Fruit fly (Drosophila melanogaster): Measurements from ENCODE around the gene CG12024.

Gene CG12024

dm6 chr3L:1905273-1905672 is 48.3 kb downstream of the CG12024 start (continued):
- peak; percentile 92 for TF ChIP-seq CG32006 (GFP tag; optimal IDR thresholded peaks at IDR 0.05)
- TF ChIP-seq CG10631 (GFP tag; optimal IDR thresholded peaks at IDR 0.05), result no peak
- TF ChIP-seq Lpt (GFP tag; optimal IDR thresholded peaks at IDR 0.05), result peak; percentile 32
- peak; percentile 11 for TF ChIP-seq Hr39 (GFP tag; optimal IDR thresholded peaks at IDR 0.05)
- TF ChIP-seq CG31627 (GFP tag; optimal IDR thresholded peaks at IDR 0.05), result peak; percentile 16
- TF ChIP-seq CG3919 (GFP tag; optimal IDR thresholded peaks at IDR 0.05), result peak; percentile 56
- no peak for TF ChIP-seq CG11762 (GFP tag; optimal IDR thresholded peaks at IDR 0.05; ENCODE audit: insufficient read depth)
- peak; percentile 56 for TF ChIP-seq pdm3 (GFP tag; optimal IDR thresholded peaks at IDR 0.05)
- TF ChIP-seq Ets96B (tag; optimal IDR thresholded peaks at IDR 0.05), result peak; percentile 0
- peak; percentile 22 for TF ChIP-seq Met (GFP tag; optimal IDR thresholded peaks at IDR 0.05)
- no peak for TF ChIP-seq dsx (GFP tag; optimal IDR thresholded peaks at IDR 0.05; ENCODE audit: poor library complexity, severe bottlenecking)
- TF ChIP-seq CG16779 (tag; optimal IDR thresholded peaks at IDR 0.05), result no peak
- TF ChIP-seq CG34406 (GFP tag; optimal IDR thresholded peaks at IDR 0.05), result peak; percentile 43
- peak; percentile 28 for TF ChIP-seq Sox15 (GFP tag; optimal IDR thresholded peaks at IDR 0.05)
- no peak for TF ChIP-seq CG11294 (GFP tag; IDR thresholded peaks at IDR 0.05)
- TF ChIP-seq esn (GFP tag; optimal IDR thresholded peaks at IDR 0.05), result peak; percentile 20
- peak; percentile 24 for TF ChIP-seq CG6792 (GFP tag; optimal IDR thresholded peaks at IDR 0.05)
- TF ChIP-seq achi (GFP tag; optimal IDR thresholded peaks at IDR 0.05), result peak; percentile 41
- no peak for TF ChIP-seq lz (GFP tag; optimal IDR thresholded peaks at IDR 0.05)

dm6 chr3L:1906208-1906607 is 49.2 kb downstream of the CG12024 start:
- TF ChIP-seq CG10669 (GFP tag; optimal IDR thresholded peaks at IDR 0.05) (peak; percentile 12), achi (GFP tag; optimal IDR thresholded peaks at IDR 0.05) (peak; percentile 5), vri (GFP tag; optimal IDR thresholded peaks at IDR 0.05) (no peak), CG11762 (GFP tag; optimal IDR thresholded peaks at IDR 0.05; ENCODE audit: insufficient read depth) (no peak), topi (GFP tag; optimal IDR thresholded peaks at IDR 0.05) (no peak), ss (GFP tag; optimal IDR thresholded peaks at IDR 0.05) (peak in 1 of 2 experiments; percentile 0), Eip78C (GFP tag) (peak; percentile 82), CG6163 (GFP tag; IDR thresholded peaks at IDR 0.05) (peak; percentile 31; the same call in 1 of the 3 replicates), CG3919 (GFP tag; optimal IDR thresholded peaks at IDR 0.05) (peak; percentile 30), svp (GFP tag) (peak; percentile 54), Blimp-1 (GFP tag; optimal IDR thresholded peaks at IDR 0.05) (no peak), CG6276 (GFP tag; optimal IDR thresholded peaks at IDR 0.05) (no peak), CG10631 (GFP tag; optimal IDR thresholded peaks at IDR 0.05) (no peak), CG6854 (GFP tag; optimal IDR thresholded peaks at IDR 0.05) (no peak), Sox15 (GFP tag; optimal IDR thresholded peaks at IDR 0.05) (no peak), eg (GFP tag; IDR thresholded peaks at IDR 0.05) (peak; percentile 42; the same call in 1 of the 3 replicates)

Data from whole organism, prepupa.